Fruit fly (Drosophila melanogaster): ENCODE measurements around the gene Aldh.

DNA sequence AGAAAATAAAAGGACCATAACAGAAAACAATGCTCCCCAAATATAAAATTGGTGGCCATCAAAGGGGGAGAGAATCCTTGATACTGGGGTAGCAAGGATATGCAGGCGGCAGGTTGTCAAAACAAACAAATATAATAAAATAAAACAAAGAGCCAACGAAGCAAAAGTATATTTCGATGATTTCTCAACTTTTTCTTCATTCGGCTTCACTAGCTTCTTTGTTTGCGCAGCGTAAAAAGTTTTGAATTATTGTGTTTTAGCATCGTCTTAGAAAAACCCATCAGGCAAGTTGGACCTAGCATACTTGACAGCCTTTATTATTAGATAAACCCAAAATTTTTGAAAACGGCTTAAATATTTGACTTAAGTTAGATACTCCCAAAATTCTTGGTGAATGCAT, 44.7 kb upstream of the Aldh start, which contains the start of gene CG3748:
- no peak for TF ChIP-seq Sin3A (optimal IDR thresholded peaks at IDR 0.05)
- no peak for TF ChIP-seq h (optimal IDR thresholded peaks at IDR 0.05)
- TF ChIP-seq Myc (optimal IDR thresholded peaks at IDR 0.05) = no peak
- no peak for TF ChIP-seq psq (optimal IDR thresholded peaks at IDR 0.05)
- no peak for TF ChIP-seq ttk (optimal IDR thresholded peaks at IDR 0.05)
